Worm (Caenorhabditis elegans): ENCODE results near the gene poml-1.

Gene poml-1

DNA sequence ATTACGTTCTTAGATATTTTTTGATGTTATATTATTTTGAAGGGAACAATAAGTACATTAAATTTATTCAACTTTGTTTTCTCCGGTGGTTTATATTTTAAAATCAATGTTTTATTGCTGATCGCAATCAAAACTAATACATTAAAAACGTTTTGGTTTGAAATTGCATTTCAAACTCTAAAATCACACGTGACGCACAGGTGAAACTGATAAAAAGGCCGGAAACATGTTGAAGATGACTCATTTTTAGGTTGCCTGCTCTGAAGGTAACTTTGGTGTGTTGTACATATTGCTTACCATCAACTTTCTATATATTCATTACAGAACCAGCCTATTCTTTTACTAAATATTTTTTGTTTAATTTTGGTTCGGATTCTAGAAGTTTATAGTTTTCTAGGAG, 37.0 kb downstream of the poml-1 start:
- no peak for TF ChIP-seq nhr-11 (tag; optimal IDR thresholded peaks at IDR 0.05)
- peak; percentile 50 for TF ChIP-seq elt-2 (tag; optimal IDR thresholded peaks at IDR 0.05)
- no peak for TF ChIP-seq nhr-85 (tag)
- peak in 1 of 2 experiments; percentile 15 for TF ChIP-seq lin-35 (GFP tag; optimal IDR thresholded peaks at IDR 0.05)

- TF ChIP-seq blmp-1 (tag; optimal IDR thresholded peaks at IDR 0.05) (peak; percentile 21), elt-2 (tag; optimal IDR thresholded peaks at IDR 0.05) (no peak), fkh-10 (GFP tag; optimal IDR thresholded peaks at IDR 0.05) (no peak)
Observed at ce11 chrX:13676892-13677291, 45.8 kb downstream of the poml-1 start, which contains the start of gene gck-4. TSS of gene gck-4 (plus strand) at chrX:13677192.

- TF ChIP-seq lin-13 (GFP tag; optimal IDR thresholded peaks at IDR 0.05) (no peak), nhr-28 (tag; optimal IDR thresholded peaks at IDR 0.05) (no peak), aly-2 (tag; optimal IDR thresholded peaks at IDR 0.05) (no peak), sox-4 (tag; optimal IDR thresholded peaks at IDR 0.05) (no peak), ets-5 (GFP tag; IDR thresholded peaks at IDR 0.05) (no peak), tlp-1 (tag; optimal IDR thresholded peaks at IDR 0.05) (no peak), blmp-1 (tag; optimal IDR thresholded peaks at IDR 0.05) (peak; percentile 59), mdl-1 (tag; optimal IDR thresholded peaks at IDR 0.05) (peak in 1 of 2 experiments; percentile 6), nhr-20 (tag; optimal IDR thresholded peaks at IDR 0.05) (peak; percentile 43), lin-14 (GFP tag; optimal IDR thresholded peaks at IDR 0.05) (peak; percentile 77), ceh-88 (GFP tag; IDR thresholded peaks at IDR 0.05) (no peak), zip-4 (GFP tag; optimal IDR thresholded peaks at IDR 0.05) (no peak), elt-3 (tag; optimal IDR thresholded peaks at IDR 0.05) (no peak), isw-1 (GFP tag; IDR thresholded peaks at IDR 0.05) (no peak), mep-1 (tag; optimal IDR thresholded peaks at IDR 0.05) (peak; percentile 45), egl-13 (tag; optimal IDR thresholded peaks at IDR 0.05) (no peak), ama-1 (optimal IDR thresholded peaks at IDR 0.05) (no peak), snpc-4 (tag; optimal IDR thresholded peaks at IDR 0.05) (no peak), nhr-19 (GFP tag; conservative IDR thresholded peaks at IDR 0.05) (no peak), fos-1 (tag; optimal IDR thresholded peaks at IDR 0.05) (no peak), efl-1 (optimal IDR thresholded peaks at IDR 0.05) (peak in 1 of 2 experiments; percentile 20), efl-1 (GFP tag; optimal IDR thresholded peaks at IDR 0.05 in 1 of 2) (peak in 1 of 2 experiments; percentile 41), sup-37 (GFP tag; optimal IDR thresholded peaks at IDR 0.05) (no peak), xbp-1 (tag; optimal IDR thresholded peaks at IDR 0.05) (no peak), fkh-8 (tag; optimal IDR thresholded peaks at IDR 0.05) (no peak), rnt-1 (tag; optimal IDR thresholded peaks at IDR 0.05) (no peak), nhr-77 (tag; optimal IDR thresholded peaks at IDR 0.05) (peak; percentile 34), nhr-237 (tag; optimal IDR thresholded peaks at IDR 0.05) (no peak), ztf-4 (tag; optimal IDR thresholded peaks at IDR 0.05) (no peak), mab-9 (GFP tag; IDR thresholded peaks at IDR 0.05) (no peak), nhr-71 (tag; optimal IDR thresholded peaks at IDR 0.05) (no peak), ceh-90 (tag; optimal IDR thresholded peaks at IDR 0.05) (no peak), nhr-84 (tag; optimal IDR thresholded peaks at IDR 0.05) (no peak), pag-3 (tag; optimal IDR thresholded peaks at IDR 0.05; ENCODE audit: borderline replicate concordance, insufficient read depth) (no peak), nhr-90 (tag; optimal IDR thresholded peaks at IDR 0.05; ENCODE audit: poor library complexity) (peak; percentile 4), unc-30 (tag; optimal IDR thresholded peaks at IDR 0.05) (no peak), pax-3 (tag; optimal IDR thresholded peaks at IDR 0.05) (no peak), lsy-2 (tag; optimal IDR thresholded peaks at IDR 0.05) (peak; percentile 25 to 32), ceh-82 (tag; optimal IDR thresholded peaks at IDR 0.05) (peak in 1 of 3 experiments; percentile 30), swsn-7 (tag; optimal IDR thresholded peaks at IDR 0.05) (peak; percentile 28), snu-23 (GFP tag; optimal IDR thresholded peaks at IDR 0.05) (peak; percentile 36), alr-1 (tag; optimal IDR thresholded peaks at IDR 0.05; ENCODE audit: borderline replicate concordance) (no peak), F16B12.6 (tag; optimal IDR thresholded peaks at IDR 0.05) (no peak), C16A3.4 (tag; optimal IDR thresholded peaks at IDR 0.05) (no peak), skn-1 (tag; optimal IDR thresholded peaks at IDR 0.05) (peak; percentile 1), C34B4.2 (tag; optimal IDR thresholded peaks at IDR 0.05) (no peak)
Observed at ce11 chrX:13675444-13675843, 47.3 kb downstream of the poml-1 start.
